Fruit fly (Drosophila melanogaster): ENCODE measurements around the gene CDK2AP1.

DNA sequence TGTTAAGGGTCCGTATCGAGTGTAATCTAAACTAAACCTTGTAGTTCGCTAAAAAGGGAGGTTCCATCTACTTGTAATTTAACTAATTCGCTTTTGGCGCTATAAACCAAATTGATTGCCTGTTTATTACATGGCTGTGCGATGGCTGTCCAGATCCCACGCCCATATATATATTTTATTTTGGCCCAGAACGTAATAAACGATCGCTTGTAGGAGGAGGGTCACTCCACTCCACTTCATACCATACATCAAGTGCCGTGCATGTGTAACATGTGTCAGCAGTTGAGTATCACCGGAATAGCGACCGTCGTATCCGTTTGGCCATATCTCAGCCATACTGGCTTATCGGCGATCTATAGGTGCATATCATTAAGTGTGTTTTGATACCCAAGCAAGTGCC, 42.4 kb upstream of the CDK2AP1 start:
- TF ChIP-seq h (optimal IDR thresholded peaks at IDR 0.05) (no peak), Myc (optimal IDR thresholded peaks at IDR 0.05) (no peak), ttk (optimal IDR thresholded peaks at IDR 0.05) (no peak)

Data from Kc167 (cell line).